Fruit fly (Drosophila melanogaster) whole organism, embryonic: ENCODE results near the gene CG18675.

Source experiments
- ATbp ChIP-seq: fragments of 200-800 bp; sonication (Bioruptor generic); optimal IDR thresholded peaks from 2 replicates; lab custom pipeline; 2017; ENCODE audit warnings: missing biosample characterization, mild to moderate bottlenecking, missing genetic modification characterization, missing genetic modification reagents
- CG11504 ChIP-seq: fragments of 200-800 bp; sonication (Bioruptor generic); optimal IDR thresholded peaks from 3 replicates; lab custom pipeline; 2019; ENCODE audit warnings: missing biosample characterization, mild to moderate bottlenecking, missing genetic modification characterization, moderate library complexity
- CG11723 ChIP-seq: fragments of 200-800 bp; sonication (Bioruptor generic); optimal IDR thresholded peaks from 2 replicates; lab custom pipeline; 2017; ENCODE audit warnings: missing biosample characterization, mild to moderate bottlenecking, missing genetic modification characterization
- CG1233 ChIP-seq: fragments of 200-800 bp; sonication (Bioruptor generic); optimal IDR thresholded peaks from 4 replicates; lab custom pipeline; 2018; ENCODE audit warnings: missing biosample characterization, mild to moderate bottlenecking, missing genetic modification characterization
- CG13296 ChIP-seq: fragments of 200-800 bp; sonication (Bioruptor generic); optimal IDR thresholded peaks from 3 replicates; lab custom pipeline; 2018; ENCODE audit warnings: missing biosample characterization, mild to moderate bottlenecking, missing genetic modification characterization
- CG15479 ChIP-seq: fragments of 200-800 bp; sonication (Bioruptor generic); optimal IDR thresholded peaks from 3 replicates; lab custom pipeline; 2019; ENCODE audit warnings: missing biosample characterization, mild to moderate bottlenecking, missing genetic modification characterization, moderate library complexity
- CG2199 ChIP-seq: fragments of 200-800 bp; sonication (Bioruptor generic); IDR thresholded peaks from 3 replicates; pipeline ENCODE4 v1.3.6; 2022; ENCODE audit warnings: missing biosample characterization, missing genetic modification characterization
- CG2202 ChIP-seq: fragments of 200-800 bp; sonication (Bioruptor generic); optimal IDR thresholded peaks from 2 replicates; lab custom pipeline; 2018; ENCODE audit warnings: missing biosample characterization, mild to moderate bottlenecking, missing genetic modification characterization
- CG2712 ChIP-seq: fragments of 200-800 bp; optimal IDR thresholded peaks from 3 replicates; lab custom pipeline; 2019; ENCODE audit warnings: missing biosample characterization, mild to moderate bottlenecking, missing genetic modification characterization, moderate library complexity
- CG30020 ChIP-seq: fragments of 200-800 bp; optimal IDR thresholded peaks from 2 replicates; lab custom pipeline; 2019; ENCODE audit warnings: missing biosample characterization, mild to moderate bottlenecking, missing genetic modification characterization, moderate library complexity
- CG30431 ChIP-seq: fragments of 200-800 bp; sonication (Bioruptor generic); optimal IDR thresholded peaks from 2 replicates; lab custom pipeline; 2017; ENCODE audit warnings: missing biosample characterization, missing genetic modification characterization
- CG3281 ChIP-seq: fragments of 200-800 bp; sonication (Bioruptor generic); optimal IDR thresholded peaks from 3 replicates; lab custom pipeline; 2017; ENCODE audit warnings: missing biosample characterization, mild to moderate bottlenecking, missing genetic modification characterization
- CG3407 ChIP-seq: fragments of 200-800 bp; sonication (Bioruptor generic); optimal IDR thresholded peaks from 2 replicates; lab custom pipeline; 2018; ENCODE audit warnings: missing biosample characterization, mild to moderate bottlenecking, missing genetic modification characterization
- CG3838 ChIP-seq: fragments of 200-800 bp; sonication (Bioruptor generic); optimal IDR thresholded peaks from 3 replicates; lab custom pipeline; 2016; ENCODE audit warnings: missing biosample characterization, missing genetic modification characterization
- CG6175 ChIP-seq: fragments of 200-800 bp; sonication (Bioruptor generic); IDR thresholded peaks from 3 replicates; pipeline ENCODE4 v1.3.6; 2022; ENCODE audit warnings: missing biosample characterization, missing genetic modification characterization
- CG6791 ChIP-seq: fragments of 200-800 bp; sonication (Bioruptor generic); IDR thresholded peaks from 3 replicates; pipeline ENCODE4 v1.3.6; 2022; ENCODE audit warnings: missing biosample characterization, missing genetic modification characterization; ENCODE audit not compliant: partially characterized antibody
- CG6854 ChIP-seq: fragments of 200-800 bp; sonication (Bioruptor generic); optimal IDR thresholded peaks from 3 replicates; lab custom pipeline; 2017; ENCODE audit warnings: missing biosample characterization, mild to moderate bottlenecking, missing genetic modification characterization
- CG7372 ChIP-seq: fragments of 200-800 bp; sonication (Bioruptor generic); IDR thresholded peaks from 2 replicates; pipeline ENCODE4 v1.3.6; 2022; ENCODE audit warnings: missing biosample characterization, missing genetic modification characterization
- CG7928 ChIP-seq: fragments of 200-800 bp; sonication (Bioruptor generic); optimal IDR thresholded peaks from 2 replicates; lab custom pipeline; 2017; ENCODE audit warnings: missing biosample characterization, mild to moderate bottlenecking, missing genetic modification characterization
- CG9817 ChIP-seq: fragments of 200-800 bp; sonication (Bioruptor generic); optimal IDR thresholded peaks from 2 replicates; lab custom pipeline; 2018; ENCODE audit warnings: missing biosample characterization, mild to moderate bottlenecking, missing genetic modification characterization, moderate library complexity
- Dp ChIP-seq: fragments of 200-800 bp; sonication (Bioruptor generic); optimal IDR thresholded peaks from 2 replicates; lab custom pipeline; 2018; ENCODE audit warnings: missing biosample characterization, mild to moderate bottlenecking, missing genetic modification characterization, moderate library complexity
- Ets97D ChIP-seq: fragments of 200-800 bp; sonication (Bioruptor generic); optimal IDR thresholded peaks from 3 replicates; lab custom pipeline; 2016; ENCODE audit warnings: missing biosample characterization, missing genetic modification characterization
- Hr51 ChIP-seq, 2 experiments: fragments of 200-800 bp; sonication (Bioruptor generic); optimal IDR thresholded peaks; 2 replicates in 1 of 2; 3 replicates in 1 of 2; lab custom pipeline; 2016 to 2018; ENCODE audit warnings: missing biosample characterization in 2 of 2, missing genetic modification characterization in 2 of 2, mild to moderate bottlenecking in 1 of 2, moderate library complexity in 1 of 2
- Hsf ChIP-seq: fragments of 200-800 bp; sonication (Bioruptor generic); optimal IDR thresholded peaks from 3 replicates; lab custom pipeline; 2016; ENCODE audit warnings: missing biosample characterization, missing genetic modification characterization
- Lpt ChIP-seq: fragments of >200 bp; optimal IDR thresholded peaks from 2 replicates; lab custom pipeline; 2018; ENCODE audit warnings: missing biosample characterization, missing genetic modification characterization
- PHDP ChIP-seq: fragments of 200-800 bp; sonication (Bioruptor generic); optimal IDR thresholded peaks from 3 replicates; lab custom pipeline; 2018; ENCODE audit warnings: missing biosample characterization, mild to moderate bottlenecking, missing genetic modification characterization, moderate library complexity
- Ravus ChIP-seq: fragments of 200-800 bp; sonication (Bioruptor generic); IDR thresholded peaks from 2 replicates; pipeline ENCODE4 v1.3.6; 2022; ENCODE audit warnings: missing biosample characterization, missing genetic modification characterization
- Stat92E ChIP-seq, 3 experiments: fragments of >200 bp in 2 of 3; fragments of 200-800 bp in 1 of 3; sonication (Bioruptor generic) in 1 of 3; optimal IDR thresholded peaks; 2 replicates each; lab custom pipeline; 2017 to 2019; ENCODE audit warnings: missing biosample characterization in 3 of 3, missing genetic modification characterization in 3 of 3, mild to moderate bottlenecking in 1 of 3, moderate library complexity in 1 of 3
- abd-A ChIP-seq: fragments of 200-800 bp; sonication (Bioruptor generic); optimal IDR thresholded peaks from 3 replicates; lab custom pipeline; 2019; ENCODE audit warnings: missing biosample characterization, mild to moderate bottlenecking, missing genetic modification characterization, moderate library complexity
- bcd ChIP-seq: fragments of 200-800 bp; sonication (Bioruptor generic); optimal IDR thresholded peaks from 2 replicates; lab custom pipeline; 2017; ENCODE audit warnings: missing biosample characterization, mild to moderate bottlenecking, missing genetic modification characterization
- btn ChIP-seq: fragments of 200-800 bp; sonication (Bioruptor generic); optimal IDR thresholded peaks from 2 replicates; lab custom pipeline; 2016; ENCODE audit warnings: missing biosample characterization, missing genetic modification characterization
- cg ChIP-seq: fragments of 200-800 bp; sonication (Bioruptor generic); optimal IDR thresholded peaks from 3 replicates; lab custom pipeline; 2019; ENCODE audit warnings: missing biosample characterization, mild to moderate bottlenecking, missing genetic modification characterization, moderate library complexity
- danr ChIP-seq: fragments of 200-800 bp; sonication (Bioruptor generic); IDR thresholded peaks from 2 replicates; pipeline ENCODE4 v1.3.6; 2022; ENCODE audit warnings: missing biosample characterization, missing genetic modification characterization
- esg ChIP-seq: fragments of 200-800 bp; sonication (Bioruptor generic); conservative IDR thresholded peaks from 2 replicates; pipeline ENCODE4 v1.3.6; 2022; ENCODE audit warnings: missing biosample characterization, missing genetic modification characterization
- eve ChIP-seq, 2 experiments: fragments of >200 bp; optimal IDR thresholded peaks; 2 replicates each; lab custom pipeline; 2017; ENCODE audit warnings: missing biosample characterization in 2 of 2, missing genetic modification characterization in 2 of 2
- ewg ChIP-seq: fragments of 200-800 bp; sonication (Bioruptor generic); optimal IDR thresholded peaks from 3 replicates; lab custom pipeline; 2017; ENCODE audit warnings: mild to moderate bottlenecking, missing biosample characterization, missing genetic modification reagents, missing genetic modification characterization
- fd64A ChIP-seq: fragments of 200-800 bp; sonication (Bioruptor generic); optimal IDR thresholded peaks from 3 replicates; lab custom pipeline; 2018; ENCODE audit warnings: missing biosample characterization, mild to moderate bottlenecking, missing genetic modification characterization
- gce ChIP-seq: fragments of 200-800 bp; sonication (Bioruptor generic); IDR thresholded peaks from 3 replicates; pipeline ENCODE4 v1.3.6; 2022; ENCODE audit warnings: missing biosample characterization, missing genetic modification characterization
- jing ChIP-seq: fragments of 200-800 bp; sonication (Bioruptor generic); optimal IDR thresholded peaks from 2 replicates; lab custom pipeline; 2018; ENCODE audit warnings: missing biosample characterization, mild to moderate bottlenecking, missing genetic modification characterization
- klu ChIP-seq: fragments of 200-800 bp; sonication (Bioruptor generic); IDR thresholded peaks from 2 replicates; pipeline ENCODE4 v1.3.6; 2022; ENCODE audit warnings: missing biosample characterization, missing genetic modification characterization
- knrl ChIP-seq: fragments of 200-800 bp; sonication (Bioruptor generic); IDR thresholded peaks from 3 replicates; pipeline ENCODE4 v1.3.6; 2022; ENCODE audit warnings: missing biosample characterization, missing genetic modification characterization; ENCODE audit not compliant: partially characterized antibody
- lbe ChIP-seq: fragments of 200-800 bp; sonication (Bioruptor generic); optimal IDR thresholded peaks from 2 replicates; lab custom pipeline; 2016; ENCODE audit warnings: missing biosample characterization, mild to moderate bottlenecking, missing genetic modification characterization
- oc ChIP-seq: fragments of 200-800 bp; sonication (Bioruptor generic); optimal IDR thresholded peaks from 2 replicates; lab custom pipeline; 2018; ENCODE audit warnings: missing biosample characterization, mild to moderate bottlenecking, missing genetic modification characterization, moderate library complexity
- pan ChIP-seq, 4 experiments: fragments of >200 bp in 3 of 4; fragments of 200-800 bp in 1 of 4; sonication (Bioruptor generic) in 1 of 4; optimal IDR thresholded peaks in 3 of 4; IDR thresholded peaks in 1 of 4; 2 replicates each; pipeline versions ENCODE4 v1.3.6 to Lab custom; 2017 to 2022; ENCODE audit warnings: missing biosample characterization in 2 of 4, missing genetic modification characterization in 2 of 4, mixed read lengths in 1 of 4
- repo ChIP-seq: fragments of 200-800 bp; sonication (Bioruptor generic); optimal IDR thresholded peaks from 2 replicates; lab custom pipeline; 2016; ENCODE audit warnings: missing biosample characterization, missing genetic modification characterization
- seq ChIP-seq: fragments of 200-800 bp; sonication (Bioruptor generic); IDR thresholded peaks from 2 replicates; pipeline ENCODE4 v1.3.6; 2022; ENCODE audit warnings: missing biosample characterization, missing genetic modification characterization
- slp2 ChIP-seq: fragments of 200-800 bp; sonication (Bioruptor generic); optimal IDR thresholded peaks from 2 replicates; lab custom pipeline; 2016; ENCODE audit warnings: missing biosample characterization, missing genetic modification characterization
- ttk ChIP-seq: fragments of 200-800 bp; sonication (Bioruptor generic); IDR thresholded peaks from 2 replicates; pipeline ENCODE4 v2.1.2; 2022; ENCODE audit warnings: missing biosample characterization, missing genetic modification characterization
- z ChIP-seq: fragments of 200-800 bp; sonication (Bioruptor generic); IDR thresholded peaks from 3 replicates; pipeline ENCODE4 v1.3.6; 2022; ENCODE audit warnings: missing biosample characterization, missing genetic modification characterization

CG18675 gene

dm6 chr3L:4230357-4230901 lies 56.7 kb downstream of the CG18675 start (continued):
- TF ChIP-seq ttk, result peak; percentile 88
- peak; percentile 84 for TF ChIP-seq fd64A (GFP tag; lab: Kevin White, UChicago)
- no peak for TF ChIP-seq knrl (GFP tag; lab: Robert Waterston, UW)
- no peak for TF ChIP-seq pan (optimal IDR thresholded peaks at IDR 0.05; lab: Kevin White, UChicago)
- peak in 1 of 2 experiments; percentile 82 for TF ChIP-seq pan (GFP tag; optimal IDR thresholded peaks at IDR 0.05 in 1 of 2, IDR thresholded peaks at IDR 0.05 in 1 of 2)
- TF ChIP-seq btn, result peak; percentile 94
- TF ChIP-seq CG15479 (GFP tag; lab: Kevin White, UChicago), result peak; percentile 97
- TF ChIP-seq Hsf (GFP tag; lab: Kevin White, UChicago), result peak; percentile 95
- TF ChIP-seq Lpt (GFP tag; lab: Kevin White, UChicago), result no peak
- peak; percentile 79 for TF ChIP-seq CG7372 (GFP tag; lab: Robert Waterston, UW)
- peak in 1 of 3 experiments; percentile 97 for TF ChIP-seq Stat92E (GFP tag; optimal IDR thresholded peaks at IDR 0.05; lab: Kevin White, UChicago)
- TF ChIP-seq gce (GFP tag; lab: Robert Waterston, UW), result peak; percentile 84
- TF ChIP-seq CG11504 (tag; lab: Kevin White, UChicago), result peak; percentile 95
- peak; percentile 76 for TF ChIP-seq Ets97D (GFP tag; lab: Kevin White, UChicago)
- no peak for TF ChIP-seq CG6791
- TF ChIP-seq CG6854 (GFP tag; lab: Kevin White, UChicago), result peak; percentile 61
- peak; percentile 94 for TF ChIP-seq CG1233 (GFP tag; lab: Kevin White, UChicago)
- TF ChIP-seq CG30020 (tag; lab: Kevin White, UChicago), result peak; percentile 83
- peak; percentile 89 for TF ChIP-seq esg
- TF ChIP-seq oc, result peak; percentile 91
- TF ChIP-seq PHDP (tag; lab: Kevin White, UChicago), result peak; percentile 89
- TF ChIP-seq CG13296 (GFP tag; lab: Kevin White, UChicago), result peak; percentile 76
- no peak for TF ChIP-seq lbe (GFP tag; lab: Kevin White, UChicago)
- TF ChIP-seq CG3281 (GFP tag; lab: Kevin White, UChicago), result peak; percentile 58
- peak; percentile 46 for TF ChIP-seq Ravus (GFP tag; lab: Robert Waterston, UW)
- no peak for TF ChIP-seq Dp (GFP tag; lab: Kevin White, UChicago)
- TF ChIP-seq CG7928, result no peak
- peak; percentile 90 for TF ChIP-seq CG3407 (GFP tag; lab: Kevin White, UChicago)
- TF ChIP-seq seq (GFP tag; lab: Robert Waterston, UW), result peak; percentile 77
- peak; percentile 69 for TF ChIP-seq klu (GFP tag; lab: Robert Waterston, UW)
- TF ChIP-seq CG6175, result no peak
- peak; percentile 87 for TF ChIP-seq CG11723
- peak; percentile 73 for TF ChIP-seq abd-A (tag; lab: Kevin White, UChicago)
- peak; percentile 77 for TF ChIP-seq CG9817 (tag; lab: Kevin White, UChicago)
- TF ChIP-seq jing, result peak; percentile 93
- peak; percentile 76; the same call in 2 of the 3 replicates for TF ChIP-seq CG2199 (GFP tag; lab: Robert Waterston, UW)
- peak; percentile 69 for TF ChIP-seq cg (GFP tag; lab: Kevin White, UChicago)
- peak; percentile 72 for TF ChIP-seq CG3838
- peak; percentile 77 for TF ChIP-seq danr (GFP tag; lab: Robert Waterston, UW)
- TF ChIP-seq Hr51 (GFP tag; optimal IDR thresholded peaks at IDR 0.05; lab: Kevin White, UChicago), result peak; percentile 92 to 93
- TF ChIP-seq slp2 (GFP tag; lab: Kevin White, UChicago), result peak; percentile 95
- peak; percentile 93 for TF ChIP-seq repo (GFP tag; lab: Kevin White, UChicago)
- peak; percentile 98 to 99 for TF ChIP-seq eve (GFP tag; optimal IDR thresholded peaks at IDR 0.05; lab: Kevin White, UChicago)
- peak; percentile 95 for TF ChIP-seq CG2202 (tag; lab: Kevin White, UChicago)
- peak; percentile 92 for TF ChIP-seq bcd (GFP tag; lab: Kevin White, UChicago)
- TF ChIP-seq z (GFP tag; lab: Robert Waterston, UW), result 0 out of 3 replicates have a peak, but pooled peaks have one; percentile 27
- TF ChIP-seq ATbp, result peak; percentile 93
- peak; percentile 98 for TF ChIP-seq CG2712 (tag; lab: Kevin White, UChicago)
- TF ChIP-seq CG30431 (GFP tag; lab: Kevin White, UChicago), result peak; percentile 94
- peak; percentile 90 for TF ChIP-seq ewg
